Fruit fly (Drosophila melanogaster) whole organism, embryonic: ENCODE measurements around the gene CG42784.
A peak's percentile ranks its signal among the peaks of the same experiment; 100 is the strongest.

Experiments used
- Abd-B ChIP-seq: fragments of 200-800 bp; sonication (Bioruptor generic); optimal IDR thresholded peaks from 2 replicates; lab custom pipeline; 2018; ENCODE audit warnings: missing biosample characterization, mild to moderate bottlenecking, missing genetic modification characterization, moderate library complexity
- Bteb2 ChIP-seq: fragments of 200-800 bp; sonication (Bioruptor generic); optimal IDR thresholded peaks from 2 replicates; lab custom pipeline; 2016; ENCODE audit warnings: missing biosample characterization, missing genetic modification characterization
- C15 ChIP-seq: fragments of 200-800 bp; sonication (Bioruptor generic); IDR thresholded peaks from 3 replicates; pipeline ENCODE4 v1.3.6; 2022; ENCODE audit warnings: missing biosample characterization, missing genetic modification characterization
- CG10431 ChIP-seq: fragments of 200-800 bp; sonication (Bioruptor generic); optimal IDR thresholded peaks from 3 replicates; lab custom pipeline; 2018; ENCODE audit warnings: missing biosample characterization, mild to moderate bottlenecking, missing genetic modification characterization
- CG13296 ChIP-seq: fragments of 200-800 bp; sonication (Bioruptor generic); optimal IDR thresholded peaks from 3 replicates; lab custom pipeline; 2018; ENCODE audit warnings: missing biosample characterization, mild to moderate bottlenecking, missing genetic modification characterization
- CG13775 ChIP-seq: fragments of 200-800 bp; sonication (Bioruptor generic); optimal IDR thresholded peaks from 3 replicates; lab custom pipeline; 2017; ENCODE audit warnings: missing biosample characterization, mild to moderate bottlenecking, missing genetic modification characterization
- CG16863 ChIP-seq: fragments of 200-800 bp; sonication (Bioruptor generic); optimal IDR thresholded peaks from 3 replicates; lab custom pipeline; 2016; ENCODE audit warnings: missing biosample characterization, missing genetic modification characterization
- CG17568 ChIP-seq: fragments of 200-800 bp; sonication (Bioruptor generic); optimal IDR thresholded peaks from 2 replicates; lab custom pipeline; 2018; ENCODE audit warnings: missing biosample characterization, mild to moderate bottlenecking, missing genetic modification characterization, moderate library complexity
- CG18476 ChIP-seq: fragments of 200-800 bp; sonication (Bioruptor generic); optimal IDR thresholded peaks from 2 replicates; lab custom pipeline; 2016; ENCODE audit warnings: missing biosample characterization, mild to moderate bottlenecking, missing genetic modification characterization
- CG33213 ChIP-seq: fragments of 200-800 bp; sonication (Bioruptor generic); optimal IDR thresholded peaks from 3 replicates; lab custom pipeline; 2016; ENCODE audit warnings: missing biosample characterization, missing genetic modification characterization
- CG4328 ChIP-seq: fragments of 200-800 bp; sonication (Bioruptor generic); optimal IDR thresholded peaks from 3 replicates; lab custom pipeline; 2017; ENCODE audit warnings: missing biosample characterization, missing genetic modification reagents, missing genetic modification characterization
- CG43689 ChIP-seq: fragments of 200-800 bp; sonication (Bioruptor generic); IDR thresholded peaks from 2 replicates; pipeline ENCODE4 v1.3.6; 2022; ENCODE audit warnings: missing biosample characterization, missing genetic modification characterization
- CG4404 ChIP-seq: fragments of 200-800 bp; sonication (Bioruptor generic); IDR thresholded peaks from 2 replicates; pipeline ENCODE4 v1.3.6; 2022; ENCODE audit warnings: missing biosample characterization, missing genetic modification characterization
- CG4820 ChIP-seq: fragments of 200-800 bp; sonication (Bioruptor generic); optimal IDR thresholded peaks from 3 replicates; lab custom pipeline; 2016; ENCODE audit warnings: missing biosample characterization, missing genetic modification characterization
- CG6813 ChIP-seq: fragments of 200-800 bp; sonication (Bioruptor generic); optimal IDR thresholded peaks from 2 replicates; lab custom pipeline; 2017; ENCODE audit warnings: missing biosample characterization, missing genetic modification characterization, mild to moderate bottlenecking, moderate library complexity, missing genetic modification reagents
- CG7839 ChIP-seq: fragments of 200-800 bp; sonication (Bioruptor generic); optimal IDR thresholded peaks from 3 replicates; lab custom pipeline; 2018; ENCODE audit warnings: missing biosample characterization, mild to moderate bottlenecking, missing genetic modification characterization, moderate library complexity
- CG8290 ChIP-seq, 3 experiments: fragments of 200-800 bp; sonication (Bioruptor generic); optimal IDR thresholded peaks; 2 replicates each; lab custom pipeline; 2016 to 2019; ENCODE audit warnings: missing biosample characterization in 3 of 3, missing genetic modification characterization in 3 of 3, mild to moderate bottlenecking in 2 of 3, moderate library complexity in 1 of 3
- CG8944 ChIP-seq: fragments of 200-800 bp; sonication (Bioruptor generic); optimal IDR thresholded peaks from 3 replicates; lab custom pipeline; 2016; ENCODE audit warnings: missing biosample characterization, missing genetic modification characterization
- GATAe ChIP-seq: fragments of 200-800 bp; sonication (Bioruptor generic); conservative IDR thresholded peaks from 2 replicates; pipeline ENCODE4 v1.3.6; 2022; ENCODE audit warnings: missing biosample characterization, missing genetic modification characterization
- MESR4 ChIP-seq: fragments of 200-800 bp; sonication (Bioruptor generic); optimal IDR thresholded peaks from 2 replicates; lab custom pipeline; 2018; ENCODE audit warnings: missing biosample characterization, mild to moderate bottlenecking, missing genetic modification characterization, moderate library complexity
- Max ChIP-seq: fragments of 200-800 bp; sonication (Bioruptor generic); optimal IDR thresholded peaks from 2 replicates; lab custom pipeline; 2016; ENCODE audit warnings: missing biosample characterization, mild to moderate bottlenecking, missing genetic modification characterization
- Mrtf ChIP-seq: fragments of 200-800 bp; sonication (Bioruptor generic); IDR thresholded peaks from 3 replicates; pipeline ENCODE4 v1.3.6; 2022; ENCODE audit warnings: missing biosample characterization, missing genetic modification characterization
- NC2α ChIP-seq: fragments of 200-800 bp; sonication (Bioruptor generic); optimal IDR thresholded peaks from 2 replicates; lab custom pipeline; 2016; ENCODE audit warnings: missing biosample characterization, missing genetic modification characterization
- Nf-YB ChIP-seq: fragments of 200-800 bp; sonication (Bioruptor generic); optimal IDR thresholded peaks from 3 replicates; lab custom pipeline; 2019; ENCODE audit warnings: missing biosample characterization, mild to moderate bottlenecking, missing genetic modification characterization, moderate library complexity
- Oaz ChIP-seq: fragments of 200-800 bp; sonication (Bioruptor generic); IDR thresholded peaks from 2 replicates; pipeline ENCODE4 v1.3.6; 2022; ENCODE audit warnings: missing biosample characterization, missing genetic modification characterization
- Ravus ChIP-seq: fragments of 200-800 bp; sonication (Bioruptor generic); IDR thresholded peaks from 2 replicates; pipeline ENCODE4 v1.3.6; 2022; ENCODE audit warnings: missing biosample characterization, missing genetic modification characterization
- Trl ChIP-seq, 3 experiments: fragments of >200 bp in 2 of 3; fragments of 200-800 bp in 1 of 3; sonication (Bioruptor generic) in 1 of 3; optimal IDR thresholded peaks; 2 replicates in 1 of 3; 3 replicates in 2 of 3; lab custom pipeline; 2016 to 2017; ENCODE audit warnings: missing biosample characterization in 1 of 3, missing genetic modification characterization in 1 of 3
- ab ChIP-seq: fragments of 200-800 bp; sonication (Bioruptor generic); optimal IDR thresholded peaks from 2 replicates; lab custom pipeline; 2016; ENCODE audit warnings: missing biosample characterization, missing genetic modification characterization
- abd-A ChIP-seq: fragments of 200-800 bp; sonication (Bioruptor generic); optimal IDR thresholded peaks from 3 replicates; lab custom pipeline; 2019; ENCODE audit warnings: missing biosample characterization, mild to moderate bottlenecking, missing genetic modification characterization, moderate library complexity
- amos ChIP-seq: fragments of 200-800 bp; sonication (Bioruptor generic); IDR thresholded peaks from 2 replicates; pipeline ENCODE4 v1.3.6; 2022; ENCODE audit warnings: missing biosample characterization, missing genetic modification characterization; ENCODE audit not compliant: partially characterized antibody
- az2 ChIP-seq: fragments of 200-800 bp; sonication (Bioruptor generic); optimal IDR thresholded peaks from 3 replicates; lab custom pipeline; 2016; ENCODE audit warnings: missing biosample characterization, missing genetic modification characterization
- cad ChIP-seq: fragments of >200 bp; optimal IDR thresholded peaks from 2 replicates; lab custom pipeline; 2017; ENCODE audit warnings: missing biosample characterization, missing genetic modification characterization
- cwo ChIP-seq: fragments of 200-800 bp; sonication (Bioruptor generic); optimal IDR thresholded peaks from 3 replicates; lab custom pipeline; 2017; ENCODE audit warnings: missing biosample characterization, missing genetic modification characterization, mild to moderate bottlenecking, moderate library complexity, missing genetic modification reagents
- dysf ChIP-seq: fragments of 200-800 bp; sonication (Bioruptor generic); IDR thresholded peaks from 3 replicates; pipeline ENCODE4 v1.3.6; 2022; ENCODE audit warnings: missing biosample characterization, missing genetic modification characterization
- fd64A ChIP-seq: fragments of 200-800 bp; sonication (Bioruptor generic); optimal IDR thresholded peaks from 3 replicates; lab custom pipeline; 2018; ENCODE audit warnings: missing biosample characterization, mild to moderate bottlenecking, missing genetic modification characterization
- gro ChIP-seq: fragments of 200-800 bp; sonication (Bioruptor generic); optimal IDR thresholded peaks from 2 replicates; lab custom pipeline; 2016; ENCODE audit warnings: missing biosample characterization, missing genetic modification characterization
- hkb ChIP-seq, 2 experiments: fragments of 200-800 bp in 1 of 2; fragments of >200 bp in 1 of 2; sonication (Bioruptor generic) in 1 of 2; IDR thresholded peaks in 1 of 2; optimal IDR thresholded peaks in 1 of 2; 2 replicates each; pipeline versions ENCODE4 v1.3.6 to Lab custom; 2017 to 2022; ENCODE audit warnings: missing biosample characterization in 1 of 2, missing genetic modification characterization in 1 of 2
- insv ChIP-seq, 2 experiments: fragments of 200-800 bp; sonication (Bioruptor generic); optimal IDR thresholded peaks; 3 replicates each; lab custom pipeline; 2016 to 2018; ENCODE audit warnings: missing biosample characterization in 2 of 2, missing genetic modification characterization in 2 of 2
- kay ChIP-seq: fragments of 200-800 bp; sonication (Bioruptor generic); optimal IDR thresholded peaks from 2 replicates; lab custom pipeline; 2016; ENCODE audit warnings: missing biosample characterization, missing genetic modification characterization
- lab ChIP-seq: fragments of 200-800 bp; sonication (Bioruptor generic); optimal IDR thresholded peaks from 3 replicates; lab custom pipeline; 2017; ENCODE audit warnings: missing biosample characterization, missing genetic modification characterization, mild to moderate bottlenecking, moderate library complexity, missing genetic modification reagents
- pan ChIP-seq, 4 experiments: fragments of >200 bp in 3 of 4; fragments of 200-800 bp in 1 of 4; sonication (Bioruptor generic) in 1 of 4; optimal IDR thresholded peaks in 3 of 4; IDR thresholded peaks in 1 of 4; 2 replicates each; pipeline versions ENCODE4 v1.3.6 to Lab custom; 2017 to 2022; ENCODE audit warnings: missing biosample characterization in 2 of 4, missing genetic modification characterization in 2 of 4, mixed read lengths in 1 of 4
- pho ChIP-seq: fragments of 200-800 bp; sonication (Bioruptor generic); optimal IDR thresholded peaks from 2 replicates; lab custom pipeline; 2016; ENCODE audit warnings: missing biosample characterization, missing genetic modification characterization
- pita ChIP-seq: fragments of 200-800 bp; sonication (Bioruptor generic); optimal IDR thresholded peaks from 2 replicates; lab custom pipeline; 2017; ENCODE audit warnings: missing biosample characterization, mild to moderate bottlenecking, missing genetic modification characterization
- trh ChIP-seq: fragments of 200-800 bp; sonication (Bioruptor generic); optimal IDR thresholded peaks from 2 replicates; lab custom pipeline; 2016; ENCODE audit warnings: missing biosample characterization, missing genetic modification characterization
- zen ChIP-seq: fragments of 200-800 bp; sonication (Bioruptor generic); optimal IDR thresholded peaks from 3 replicates; lab custom pipeline; 2018; ENCODE audit warnings: missing biosample characterization, mild to moderate bottlenecking, missing genetic modification characterization, moderate library complexity
- zf30C ChIP-seq: fragments of 200-800 bp; sonication (Bioruptor generic); optimal IDR thresholded peaks from 3 replicates; lab custom pipeline; 2018; ENCODE audit warnings: missing biosample characterization, mild to moderate bottlenecking, missing genetic modification characterization

The CG42784 gene

DNA sequence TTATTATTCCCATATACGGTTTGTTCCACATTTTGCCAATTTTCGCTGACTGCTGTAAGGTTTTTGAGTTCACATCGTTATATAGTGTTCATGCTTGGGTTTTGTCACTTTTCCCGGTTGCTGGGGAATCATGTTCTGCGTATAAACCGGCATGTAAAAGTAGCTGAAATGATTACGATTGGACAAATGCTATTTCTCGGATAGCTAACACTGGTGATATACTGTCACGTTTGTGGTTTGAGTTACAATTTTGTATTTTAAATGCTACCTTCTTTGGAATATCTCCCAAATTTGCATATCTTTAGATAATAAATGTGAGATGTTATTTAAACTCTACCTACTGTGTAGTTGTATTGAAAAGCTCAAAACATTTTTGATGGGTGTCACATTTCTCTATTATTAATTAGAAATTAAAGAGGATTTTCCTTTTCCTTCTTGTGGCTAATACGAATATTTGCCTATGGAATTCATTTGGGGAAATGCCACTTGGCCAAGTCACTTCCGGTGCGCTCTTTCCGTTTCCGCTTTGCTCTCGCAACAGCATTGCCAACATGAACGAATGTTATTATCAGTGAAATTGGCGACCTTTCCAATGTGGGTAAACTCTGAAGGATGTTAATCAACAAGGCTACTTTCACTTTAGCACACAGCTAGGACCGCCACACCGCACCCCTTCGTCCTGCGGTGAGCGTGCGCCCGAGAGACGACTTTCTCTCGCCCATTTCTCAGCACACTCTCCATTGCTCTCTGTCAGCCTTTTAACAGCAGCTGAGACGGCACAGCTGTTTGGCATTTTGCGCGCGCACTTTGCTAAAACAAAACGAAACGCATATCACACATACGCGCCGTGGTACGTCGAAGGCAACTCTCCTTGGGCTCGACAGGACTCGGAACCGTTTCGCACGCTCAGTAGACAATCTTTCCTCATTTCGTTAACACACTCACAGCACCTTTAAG, at the start of gene CG42784, which contains the start of the genes CG16956 and CG43850 (continued):
- no peak for TF ChIP-seq Ravus (GFP tag; lab: Robert Waterston, UW)
- TF ChIP-seq CG7839 (tag; lab: Kevin White, UChicago): peak; percentile 56
- peak; percentile 56 for TF ChIP-seq cwo (GFP tag; lab: Kevin White, UChicago)
- TF ChIP-seq Abd-B (GFP tag; lab: Kevin White, UChicago): no peak
- no peak for TF ChIP-seq CG4404 (GFP tag; lab: Robert Waterston, UW)
- TF ChIP-seq MESR4 (GFP tag; lab: Kevin White, UChicago): peak; percentile 11
- TF ChIP-seq CG33213: peak; percentile 30
- no peak for TF ChIP-seq zf30C (GFP tag; lab: Kevin White, UChicago)
- TF ChIP-seq Oaz (GFP tag; lab: Robert Waterston, UW): no peak
- no peak for TF ChIP-seq kay (GFP tag; lab: Kevin White, UChicago)
- peak; percentile 94 for TF ChIP-seq lab (GFP tag; lab: Kevin White, UChicago)
- TF ChIP-seq CG13775 (GFP tag; lab: Kevin White, UChicago): peak; percentile 56
- peak; percentile 37; the same call in 2 of the 3 replicates for TF ChIP-seq dysf (GFP tag; lab: Robert Waterston, UW)
- no peak for TF ChIP-seq CG8944 (GFP tag; lab: Kevin White, UChicago)
- TF ChIP-seq CG4820 (GFP tag; lab: Kevin White, UChicago): no peak
- TF ChIP-seq CG6813 (GFP tag; lab: Kevin White, UChicago): peak; percentile 85
- peak; percentile 90 for TF ChIP-seq CG13296 (GFP tag; lab: Kevin White, UChicago)
- peak; percentile 18 for TF ChIP-seq Nf-YB (GFP tag; lab: Kevin White, UChicago)
- TF ChIP-seq CG43689 (GFP tag; lab: Robert Waterston, UW): peak; percentile 46; the same call in 1 of the 2 replicates
- TF ChIP-seq cad: no peak
- TF ChIP-seq Max (GFP tag; lab: Kevin White, UChicago): no peak
- no peak; the same call in 1 of the 2 replicates for TF ChIP-seq amos
- no peak for TF ChIP-seq CG18476 (GFP tag; lab: Kevin White, UChicago)
- no peak for TF ChIP-seq CG10431 (GFP tag; lab: Kevin White, UChicago)
- peak in 1 of 2 experiments; percentile 49 for TF ChIP-seq insv (GFP tag; optimal IDR thresholded peaks at IDR 0.05; lab: Kevin White, UChicago)
- TF ChIP-seq abd-A (tag; lab: Kevin White, UChicago): no peak
- TF ChIP-seq gro (GFP tag; lab: Kevin White, UChicago): peak; percentile 5
- peak; percentile 39 to 64 for TF ChIP-seq Trl (optimal IDR thresholded peaks at IDR 0.05; lab: Kevin White, UChicago)
- TF ChIP-seq Trl (GFP tag; optimal IDR thresholded peaks at IDR 0.05; lab: Kevin White, UChicago): peak; percentile 24
- TF ChIP-seq Bteb2 (GFP tag; lab: Kevin White, UChicago): no peak
- TF ChIP-seq trh (GFP tag; lab: Kevin White, UChicago): no peak
- no peak for TF ChIP-seq Mrtf (GFP tag; lab: Robert Waterston, UW)
- no peak for TF ChIP-seq pho
- peak; percentile 63 for TF ChIP-seq CG4328
- no peak for TF ChIP-seq ab (GFP tag; lab: Kevin White, UChicago)
- peak; percentile 87 for TF ChIP-seq CG17568 (GFP tag; lab: Kevin White, UChicago)
- no peak for TF ChIP-seq hkb (optimal IDR thresholded peaks at IDR 0.05; lab: Kevin White, UChicago)
- no peak; the same call in 1 of the 2 replicates for TF ChIP-seq hkb (GFP tag; IDR thresholded peaks at IDR 0.05; lab: Robert Waterston, UW)
- no peak for TF ChIP-seq CG8290 (GFP tag; optimal IDR thresholded peaks at IDR 0.05; lab: Kevin White, UChicago)
- peak in 1 of 2 experiments; percentile 87 for TF ChIP-seq CG8290 (tag; optimal IDR thresholded peaks at IDR 0.05; lab: Kevin White, UChicago)
- TF ChIP-seq C15 (GFP tag; lab: Robert Waterston, UW): no peak
- no peak for TF ChIP-seq CG16863 (GFP tag; lab: Kevin White, UChicago)
- TF ChIP-seq pita: no peak
- TF ChIP-seq fd64A: peak; percentile 17
- TF ChIP-seq NC2α (GFP tag; lab: Kevin White, UChicago): no peak
- no peak for TF ChIP-seq GATAe (GFP tag; lab: Robert Waterston, UW)
- TF ChIP-seq zen (tag; lab: Kevin White, UChicago): no peak
- TF ChIP-seq az2 (GFP tag; lab: Kevin White, UChicago): no peak
- TF ChIP-seq pan (optimal IDR thresholded peaks at IDR 0.05; lab: Kevin White, UChicago): no peak
- no peak for TF ChIP-seq pan (GFP tag; optimal IDR thresholded peaks at IDR 0.05 in 1 of 2, IDR thresholded peaks at IDR 0.05 in 1 of 2)
